Worm (Caenorhabditis elegans) whole organism, L1 larva: ENCODE data around the gene ZK829.7.

ENCODE experiments used
- C16A3.4 ChIP-seq: fragments of 150-350 bp; optimal IDR thresholded peaks from 2 replicates; lab custom pipeline; 2014; ENCODE audit warnings: missing biosample characterization, missing genetic modification characterization
- C34B4.2 ChIP-seq: sonication (generic microtip); optimal IDR thresholded peaks from 2 replicates; lab custom pipeline; 2017; ENCODE audit warnings: mild to moderate bottlenecking, missing genetic modification characterization, missing compliant biosample characterization
- F16B12.6 ChIP-seq: fragments of 150-350 bp; optimal IDR thresholded peaks from 2 replicates; lab custom pipeline; 2014; ENCODE audit warnings: missing biosample characterization, missing genetic modification characterization
- alr-1 ChIP-seq: fragments of 200-800 bp; sonication (Bioruptor generic); optimal IDR thresholded peaks from 2 replicates; lab custom pipeline; 2018; ENCODE audit warnings: borderline replicate concordance, mild to moderate bottlenecking, missing genetic modification characterization, missing compliant biosample characterization
- aly-2 ChIP-seq: fragments of 150-350 bp; optimal IDR thresholded peaks from 2 replicates; lab custom pipeline; 2014; ENCODE audit warnings: missing biosample characterization, missing genetic modification characterization
- ama-1 ChIP-seq: fragments of 150-350 bp; optimal IDR thresholded peaks from 2 replicates; lab custom pipeline; 2014
- ceh-63 ChIP-seq: fragments of 200-800 bp; sonication (Bioruptor generic); optimal IDR thresholded peaks from 2 replicates; lab custom pipeline; 2018; ENCODE audit warnings: mild to moderate bottlenecking, missing genetic modification characterization, missing compliant biosample characterization
- ceh-8 ChIP-seq: fragments of 200-800 bp; sonication (Bioruptor generic); optimal IDR thresholded peaks from 2 replicates; lab custom pipeline; 2018; ENCODE audit warnings: mild to moderate bottlenecking, missing genetic modification characterization, moderate library complexity, missing compliant biosample characterization
- ceh-88 ChIP-seq: fragments of 200-800 bp; sonication (Bioruptor generic); IDR thresholded peaks from 2 replicates; pipeline ENCODE4 v1.3.6; 2022; ENCODE audit warnings: missing genetic modification characterization, missing compliant biosample characterization
- dsc-1 ChIP-seq: sonication (generic microtip); optimal IDR thresholded peaks from 2 replicates; lab custom pipeline; 2016; ENCODE audit warnings: mild to moderate bottlenecking, missing genetic modification characterization, missing compliant biosample characterization
- egl-27 ChIP-seq, 2 experiments: fragments of 150-350 bp in 1 of 2; sonication (generic microtip); optimal IDR thresholded peaks; 3 replicates each; lab custom pipeline; 2017 to 2018; ENCODE audit warnings: missing biosample characterization in 2 of 2, missing genetic modification characterization in 2 of 2, missing genetic modification reagents in 2 of 2
- ets-5 ChIP-seq: fragments of 200-800 bp; sonication (Bioruptor generic); IDR thresholded peaks from 2 replicates; pipeline ENCODE4 v1.3.6; 2022; ENCODE audit warnings: missing genetic modification characterization, missing compliant biosample characterization
- fkh-10 ChIP-seq: sonication (generic microtip); optimal IDR thresholded peaks from 2 replicates; lab custom pipeline; 2017; ENCODE audit warnings: missing biosample characterization, missing genetic modification reagents, missing genetic modification characterization
- fkh-8 ChIP-seq: sonication (generic microtip); optimal IDR thresholded peaks from 2 replicates; lab custom pipeline; 2016; ENCODE audit warnings: mild to moderate bottlenecking, missing genetic modification characterization, missing compliant biosample characterization
- fos-1 ChIP-seq: fragments of 150-350 bp; optimal IDR thresholded peaks from 2 replicates; lab custom pipeline; 2014; ENCODE audit warnings: missing biosample characterization, missing genetic modification characterization
- grh-1 ChIP-seq: fragments of 200-800 bp; sonication (Bioruptor generic); IDR thresholded peaks from 2 replicates; pipeline ENCODE4 v1.3.6; 2022; ENCODE audit warnings: missing genetic modification reagents, missing genetic modification characterization, missing compliant biosample characterization
- hlh-4 ChIP-seq: sonication (generic microtip); optimal IDR thresholded peaks from 2 replicates; lab custom pipeline; 2016; ENCODE audit warnings: mild to moderate bottlenecking, missing genetic modification characterization, missing compliant biosample characterization
- hpl-2 ChIP-seq: fragments of 150-350 bp; optimal IDR thresholded peaks from 2 replicates; lab custom pipeline; 2014; ENCODE audit warnings: missing biosample characterization, missing genetic modification reagents, missing genetic modification characterization
- irx-1 ChIP-seq: sonication (generic microtip); optimal IDR thresholded peaks from 2 replicates; lab custom pipeline; 2016; ENCODE audit warnings: missing genetic modification characterization, missing compliant biosample characterization
- isw-1 ChIP-seq: fragments of 200-800 bp; sonication (Bioruptor generic); IDR thresholded peaks from 2 replicates; pipeline ENCODE4 v1.3.6; 2022; ENCODE audit warnings: missing genetic modification characterization, missing compliant biosample characterization
- jun-1 ChIP-seq: fragments of 150-350 bp; optimal IDR thresholded peaks from 2 replicates; lab custom pipeline; 2014; ENCODE audit warnings: missing biosample characterization, missing genetic modification reagents, missing genetic modification characterization
- lin-14 ChIP-seq: fragments of 200-800 bp; sonication (Bioruptor generic); optimal IDR thresholded peaks from 2 replicates; lab custom pipeline; 2018; ENCODE audit warnings: mild to moderate bottlenecking, missing genetic modification characterization, moderate library complexity, missing compliant biosample characterization
- lin-15B ChIP-seq: fragments of 150-350 bp; sonication (generic microtip); optimal IDR thresholded peaks from 3 replicates; lab custom pipeline; 2014; ENCODE audit warnings: missing biosample characterization, missing genetic modification characterization
- lin-39 ChIP-seq: fragments of 150-350 bp; optimal IDR thresholded peaks from 2 replicates; lab custom pipeline; 2014; ENCODE audit warnings: missing biosample characterization, missing genetic modification reagents, missing genetic modification characterization
- mab-9 ChIP-seq: fragments of 200-800 bp; sonication (Bioruptor generic); IDR thresholded peaks from 2 replicates; pipeline ENCODE4 v1.3.6; 2022; ENCODE audit warnings: missing genetic modification reagents, missing genetic modification characterization, missing compliant biosample characterization
- mdl-1 ChIP-seq, 2 experiments: fragments of 150-350 bp; optimal IDR thresholded peaks; 2 replicates each; lab custom pipeline; 2014 to 2017; ENCODE audit warnings: missing biosample characterization in 2 of 2, missing genetic modification characterization in 2 of 2, inconsistent platforms in 1 of 2
- mef-2 ChIP-seq: fragments of 150-350 bp; optimal IDR thresholded peaks from 2 replicates; lab custom pipeline; 2014; ENCODE audit warnings: missing biosample characterization, missing genetic modification characterization
- mep-1 ChIP-seq: fragments of 150-350 bp; optimal IDR thresholded peaks from 2 replicates; lab custom pipeline; 2014; ENCODE audit warnings: missing biosample characterization, missing genetic modification characterization
- nhr-11 ChIP-seq: fragments of 150-350 bp; optimal IDR thresholded peaks from 2 replicates; lab custom pipeline; 2014; ENCODE audit warnings: missing biosample characterization, missing genetic modification characterization
- nhr-19 ChIP-seq: fragments of 200-800 bp; sonication (Bioruptor generic); conservative IDR thresholded peaks from 2 replicates; pipeline ENCODE4 v1.3.6; 2022; ENCODE audit warnings: missing genetic modification characterization, missing compliant biosample characterization
- nhr-237 ChIP-seq: fragments of 150-350 bp; optimal IDR thresholded peaks from 2 replicates; lab custom pipeline; 2014; ENCODE audit warnings: missing biosample characterization, missing genetic modification characterization
- nhr-47 ChIP-seq: sonication (generic microtip); optimal IDR thresholded peaks from 2 replicates; lab custom pipeline; 2016; ENCODE audit warnings: mild to moderate bottlenecking, missing genetic modification characterization, moderate library complexity, missing compliant biosample characterization
- nhr-71 ChIP-seq: sonication (generic microtip); optimal IDR thresholded peaks from 2 replicates; lab custom pipeline; 2016; ENCODE audit warnings: mild to moderate bottlenecking, missing genetic modification characterization, moderate library complexity, missing compliant biosample characterization
- nhr-76 ChIP-seq: sonication (generic microtip); optimal IDR thresholded peaks from 2 replicates; lab custom pipeline; 2017; ENCODE audit warnings: missing biosample characterization, missing genetic modification characterization
- nhr-77 ChIP-seq: fragments of 150-350 bp; optimal IDR thresholded peaks from 2 replicates; lab custom pipeline; 2014; ENCODE audit warnings: missing biosample characterization, missing genetic modification characterization
- nhr-84 ChIP-seq: sonication (generic microtip); optimal IDR thresholded peaks from 2 replicates; lab custom pipeline; 2017; ENCODE audit warnings: missing biosample characterization, missing genetic modification characterization
- pag-3 ChIP-seq: sonication (generic microtip); optimal IDR thresholded peaks from 2 replicates; lab custom pipeline; 2017; ENCODE audit warnings: missing genetic modification characterization, mild to moderate bottlenecking, missing compliant biosample characterization, antibody characterized with exemption, borderline replicate concordance; ENCODE audit not compliant: insufficient read depth
- pax-3 ChIP-seq: fragments of 200-800 bp; sonication (Bioruptor generic); optimal IDR thresholded peaks from 2 replicates; lab custom pipeline; 2018; ENCODE audit warnings: mild to moderate bottlenecking, missing genetic modification characterization, moderate library complexity, missing compliant biosample characterization
- pqm-1 ChIP-seq: sonication (generic microtip); optimal IDR thresholded peaks from 3 replicates; lab custom pipeline; 2017; ENCODE audit warnings: missing biosample characterization, missing genetic modification characterization
- rnt-1 ChIP-seq: sonication (generic microtip); optimal IDR thresholded peaks from 2 replicates; lab custom pipeline; 2016; ENCODE audit warnings: mild to moderate bottlenecking, missing genetic modification characterization, moderate library complexity, missing compliant biosample characterization
- skn-1 ChIP-seq: fragments of 150-350 bp; optimal IDR thresholded peaks from 2 replicates; lab custom pipeline; 2014; ENCODE audit warnings: missing biosample characterization, missing genetic modification characterization
- snpc-4 ChIP-seq: fragments of 150-350 bp; optimal IDR thresholded peaks from 2 replicates; lab custom pipeline; 2014; ENCODE audit warnings: missing biosample characterization, missing genetic modification characterization
- sox-4 ChIP-seq: sonication (generic microtip); optimal IDR thresholded peaks from 2 replicates; lab custom pipeline; 2016; ENCODE audit warnings: missing genetic modification characterization, missing compliant biosample characterization
- sup-37 ChIP-seq: fragments of 200-800 bp; sonication (Bioruptor generic); optimal IDR thresholded peaks from 2 replicates; lab custom pipeline; 2018; ENCODE audit warnings: mild to moderate bottlenecking, missing genetic modification characterization, missing compliant biosample characterization
- swsn-7 ChIP-seq: sonication (generic microtip); optimal IDR thresholded peaks from 2 replicates; lab custom pipeline; 2016; ENCODE audit warnings: missing genetic modification characterization, missing compliant biosample characterization
- tbx-2 ChIP-seq: sonication (generic microtip); optimal IDR thresholded peaks from 2 replicates; lab custom pipeline; 2016; ENCODE audit warnings: missing genetic modification characterization, missing compliant biosample characterization
- tlp-1 ChIP-seq: fragments of 150-350 bp; optimal IDR thresholded peaks from 2 replicates; lab custom pipeline; 2014; ENCODE audit warnings: missing biosample characterization, missing genetic modification characterization
- unc-130 ChIP-seq: fragments of 150-350 bp; optimal IDR thresholded peaks from 2 replicates; lab custom pipeline; 2017; ENCODE audit warnings: missing biosample characterization, missing genetic modification characterization, inconsistent platforms
- unc-86 ChIP-seq: sonication (generic microtip); optimal IDR thresholded peaks from 2 replicates; lab custom pipeline; 2016; ENCODE audit warnings: missing genetic modification characterization, missing compliant biosample characterization
- zag-1 ChIP-seq: fragments of 150-350 bp; optimal IDR thresholded peaks from 2 replicates; lab custom pipeline; 2014; ENCODE audit warnings: missing biosample characterization, missing genetic modification characterization
- zip-4 ChIP-seq: fragments of 200-800 bp; sonication (Bioruptor generic); optimal IDR thresholded peaks from 2 replicates; lab custom pipeline; 2018; ENCODE audit warnings: mild to moderate bottlenecking, missing genetic modification characterization, moderate library complexity, missing compliant biosample characterization
- ztf-4 ChIP-seq: fragments of 150-350 bp; optimal IDR thresholded peaks from 2 replicates; lab custom pipeline; 2014; ENCODE audit warnings: missing biosample characterization, missing genetic modification characterization

Gene ZK829.7

DNA sequence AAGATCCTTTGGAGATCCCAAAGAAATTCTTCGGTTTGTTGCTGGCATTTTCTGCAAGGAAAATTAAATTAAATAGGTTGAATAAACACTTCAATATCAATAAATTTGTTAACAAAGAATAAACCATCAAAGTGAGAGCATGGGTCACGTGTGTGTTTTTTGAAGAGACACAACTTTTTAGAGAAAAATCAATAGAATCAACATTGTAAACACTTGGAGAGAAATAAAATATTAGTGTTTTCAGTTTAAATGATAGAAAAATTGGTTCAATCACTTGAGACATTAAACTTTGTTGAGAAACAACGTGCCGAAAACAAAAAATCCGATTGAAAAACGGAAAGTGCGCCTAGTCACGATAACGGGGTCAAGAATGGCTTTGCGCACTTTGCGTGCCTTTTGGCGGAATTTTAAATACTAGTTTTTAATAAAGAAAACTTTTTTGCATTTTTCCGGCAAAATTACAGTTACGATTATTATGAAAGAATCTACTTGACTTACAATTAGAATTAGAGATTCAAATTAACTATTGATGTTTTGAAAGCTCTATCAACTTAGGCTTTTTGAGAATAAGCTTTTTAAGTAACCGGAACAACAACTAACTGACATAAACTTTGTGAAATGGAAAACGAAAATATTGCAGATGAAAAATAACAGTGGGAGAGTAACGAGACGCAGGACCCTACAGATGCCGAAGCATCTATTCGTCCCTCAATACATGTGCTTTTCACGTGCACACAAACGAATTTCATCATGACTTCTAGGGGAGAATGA, at the start of gene ZK829.7:
Gene ZK829.7, minus strand, starts transcription at position 51 of the 771 bp plus-strand sequence.
- TF ChIP-seq lin-39 (tag; lab: Kevin White, UChicago): peak; percentile 66
- TF ChIP-seq mab-9 (GFP tag; lab: Robert Waterston, UW): 0 out of 2 replicates have a peak, but pooled peaks have one; percentile 32
- peak; percentile 45 for TF ChIP-seq zip-4 (GFP tag; lab: Kevin White, UChicago)
- peak; percentile 91 for TF ChIP-seq nhr-71 (tag; lab: Kevin White, UChicago)
- no peak for TF ChIP-seq pag-3 (tag; lab: Kevin White, UChicago)
- peak; percentile 12 for TF ChIP-seq F16B12.6 (tag; lab: Kevin White, UChicago)
- peak; percentile 90 for TF ChIP-seq nhr-47 (tag; lab: Kevin White, UChicago)
- peak; percentile 81 for TF ChIP-seq lin-14
- peak; percentile 26 for TF ChIP-seq nhr-237 (tag; lab: Kevin White, UChicago)
- no peak for TF ChIP-seq ets-5 (GFP tag; lab: Robert Waterston, UW)
- peak; percentile 83 for TF ChIP-seq nhr-19 (GFP tag; lab: Robert Waterston, UW)
- peak in 1 of 2 experiments; percentile 41 for TF ChIP-seq mdl-1 (tag; optimal IDR thresholded peaks at IDR 0.05; lab: Kevin White, UChicago)
- peak; percentile 81 for TF ChIP-seq swsn-7
- no peak for TF ChIP-seq mef-2 (tag; lab: Kevin White, UChicago)
- TF ChIP-seq isw-1 (GFP tag; lab: Robert Waterston, UW): peak; percentile 79
- peak; percentile 67 for TF ChIP-seq fkh-8 (tag; lab: Kevin White, UChicago)
- TF ChIP-seq ceh-63 (GFP tag; lab: Kevin White, UChicago): no peak
- peak; percentile 61 for TF ChIP-seq nhr-77 (tag; lab: Kevin White, UChicago)
- no peak for TF ChIP-seq tlp-1 (tag; lab: Kevin White, UChicago)
- TF ChIP-seq ceh-88 (GFP tag; lab: Robert Waterston, UW): peak; percentile 42; the same call in 1 of the 2 replicates
- TF ChIP-seq alr-1 (tag; lab: Kevin White, UChicago): no peak
- TF ChIP-seq nhr-76: no peak
- TF ChIP-seq fkh-10: peak; percentile 43
- no peak for TF ChIP-seq C34B4.2
- no peak for TF ChIP-seq ama-1 (lab: Kevin White, UChicago)
- peak; percentile 59 for TF ChIP-seq ztf-4 (tag; lab: Kevin White, UChicago)
- TF ChIP-seq skn-1 (tag; lab: Kevin White, UChicago): peak; percentile 17
- TF ChIP-seq tbx-2 (tag; lab: Kevin White, UChicago): peak; percentile 83
- TF ChIP-seq pqm-1 (tag; lab: Kevin White, UChicago): no peak
- TF ChIP-seq aly-2 (tag; lab: Kevin White, UChicago): no peak
- peak; percentile 51 for TF ChIP-seq nhr-11 (tag; lab: Kevin White, UChicago)
- peak; percentile 91 for TF ChIP-seq mep-1 (tag; lab: Kevin White, UChicago)
- peak; percentile 80 for TF ChIP-seq rnt-1 (tag; lab: Kevin White, UChicago)
- no peak for TF ChIP-seq egl-27 (tag; optimal IDR thresholded peaks at IDR 0.05; lab: Kevin White, UChicago)
- peak; percentile 43 for TF ChIP-seq pax-3 (tag; lab: Kevin White, UChicago)
- TF ChIP-seq sox-4: peak; percentile 59
- TF ChIP-seq lin-15B: peak; percentile 36
- TF ChIP-seq unc-86 (tag; lab: Kevin White, UChicago): peak; percentile 75
- TF ChIP-seq C16A3.4: peak; percentile 86
- no peak for TF ChIP-seq hpl-2 (GFP tag; lab: Kevin White, UChicago)
- peak; percentile 67 for TF ChIP-seq fos-1 (tag; lab: Kevin White, UChicago)
- peak; percentile 68 for TF ChIP-seq unc-130 (tag; lab: Kevin White, UChicago)
- TF ChIP-seq hlh-4 (tag; lab: Kevin White, UChicago): no peak
- TF ChIP-seq jun-1 (tag; lab: Kevin White, UChicago): peak; percentile 61
- peak; percentile 43 for TF ChIP-seq ceh-8
- peak; percentile 79 for TF ChIP-seq irx-1 (tag; lab: Kevin White, UChicago)
- TF ChIP-seq snpc-4 (tag; lab: Kevin White, UChicago): peak; percentile 40
- peak; percentile 83 for TF ChIP-seq grh-1
- TF ChIP-seq dsc-1 (tag; lab: Kevin White, UChicago): peak; percentile 84
- no peak for TF ChIP-seq nhr-84
- TF ChIP-seq zag-1 (tag; lab: Kevin White, UChicago): no peak
- TF ChIP-seq sup-37 (GFP tag; lab: Kevin White, UChicago): peak; percentile 33
